Worm (Caenorhabditis elegans) whole organism, young adult: ENCODE measurements around the gene skr-13.
"Not testable (repeated sequence)": the region's sequence is repeated elsewhere in the genome, so short reads cannot be mapped to it uniquely, and the experiment has no call there.

ENCODE experiments used
- F52B5.7 ChIP-seq: sonication (generic microtip); optimal IDR thresholded peaks from 2 replicates; lab custom pipeline; 2016; ENCODE audit warnings: mild to moderate bottlenecking, missing genetic modification characterization, missing compliant biosample characterization
- ceh-58 ChIP-seq: fragments of 200-800 bp; sonication (Bioruptor generic); IDR thresholded peaks from 2 replicates; pipeline ENCODE4 v1.3.6; 2022; ENCODE audit warnings: missing genetic modification characterization, missing compliant biosample characterization
- dox-1 ChIP-seq: fragments of 200-800 bp; sonication (Bioruptor generic); IDR thresholded peaks from 2 replicates; pipeline ENCODE4 v1.3.6; 2022; ENCODE audit warnings: missing genetic modification reagents, missing genetic modification characterization, missing compliant biosample characterization
- him-1 ChIP-seq: sonication (generic microtip); optimal IDR thresholded peaks from 2 replicates; lab custom pipeline; 2016; ENCODE audit warnings: missing genotype, missing genetic modification reagents, missing genetic modification characterization, missing compliant biosample characterization
- lin-35 ChIP-seq, 3 experiments: fragments of 150-350 bp in 2 of 3; sonication (generic microtip) in 1 of 3; optimal IDR thresholded peaks; 2 replicates each; lab custom pipeline; 2014 to 2018; ENCODE audit warnings: missing biosample characterization in 3 of 3, missing genetic modification characterization in 3 of 3, missing genetic modification reagents in 3 of 3
- lin-54 ChIP-seq: fragments of 200-800 bp; sonication (Bioruptor generic); optimal IDR thresholded peaks from 2 replicates; lab custom pipeline; 2018; ENCODE audit warnings: mild to moderate bottlenecking, missing genetic modification characterization, missing compliant biosample characterization
- madf-3 ChIP-seq: fragments of 200-800 bp; sonication (Bioruptor generic); IDR thresholded peaks from 2 replicates; pipeline ENCODE4 v1.3.6; 2022; ENCODE audit warnings: missing genetic modification reagents, missing genetic modification characterization, missing compliant biosample characterization
- pha-4 ChIP-seq: fragments of 150-350 bp; sonication (generic microtip); optimal IDR thresholded peaks from 2 replicates; lab custom pipeline; 2014; ENCODE audit warnings: missing biosample characterization, missing genetic modification reagents, missing genetic modification characterization
- rpc-1 ChIP-seq, 2 experiments: fragments of 150-350 bp in 1 of 2; sonication (generic microtip) in 1 of 2; optimal IDR thresholded peaks; 2 replicates each; lab custom pipeline; 2014 to 2018; ENCODE audit warnings: missing biosample characterization in 1 of 2, missing genetic modification characterization in 1 of 2, missing genetic modification reagents in 1 of 2, missing genotype in 1 of 2
- snpc-4 ChIP-seq, 5 experiments: fragments of 150-350 bp in 1 of 5; sonication (generic microtip) in 4 of 5; optimal IDR thresholded peaks; 2 replicates each; lab custom pipeline; 2014 to 2018; ENCODE audit warnings: missing genetic modification characterization in 5 of 5, missing biosample characterization in 3 of 5, antibody characterized with exemption in 2 of 5, mild to moderate bottlenecking in 2 of 5, missing compliant biosample characterization in 2 of 5, missing genotype in 2 of 5, moderate library complexity in 2 of 5, missing genetic modification reagents in 1 of 5
- sptf-2 ChIP-seq: fragments of 200-800 bp; sonication (Bioruptor generic); optimal IDR thresholded peaks from 2 replicates; lab custom pipeline; 2018; ENCODE audit warnings: mild to moderate bottlenecking, missing genetic modification characterization, missing compliant biosample characterization
- unc-130 ChIP-seq: sonication (generic microtip); optimal IDR thresholded peaks from 2 replicates; lab custom pipeline; 2016; ENCODE audit warnings: missing genetic modification reagents, missing genetic modification characterization, missing compliant biosample characterization
- unc-62 ChIP-seq: fragments of 150-350 bp; optimal IDR thresholded peaks from 2 replicates; lab custom pipeline; 2014; ENCODE audit warnings: missing biosample characterization, missing genetic modification reagents, missing genetic modification characterization

DNA sequence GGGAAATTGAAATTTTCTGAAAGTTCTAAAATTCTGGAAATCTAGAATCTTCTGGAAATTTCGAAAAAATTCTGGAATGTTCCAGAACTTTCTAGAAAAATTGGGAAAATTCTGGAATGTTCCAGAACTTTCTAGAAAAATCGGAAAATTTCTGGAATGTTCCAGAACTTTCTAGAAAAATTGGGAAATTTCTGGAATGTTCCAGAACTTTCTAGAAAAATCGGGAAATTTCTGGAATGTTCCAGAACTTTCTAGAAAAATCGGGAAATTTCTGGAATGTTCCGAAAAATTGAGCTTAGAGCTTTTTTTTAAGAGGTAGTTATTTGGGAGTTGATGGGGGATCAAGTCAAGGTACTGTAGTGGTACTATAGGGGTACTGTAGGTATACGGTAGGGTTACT lies 20.8 kb downstream of the skr-13 start:
- TF ChIP-seq unc-130 (GFP tag; lab: Kevin White, UChicago); pha-4 (tag; lab: Kevin White, UChicago); dox-1 (GFP tag; lab: Robert Waterston, UW); rpc-1 (optimal IDR thresholded peaks at IDR 0.05; lab: Kevin White, UChicago); rpc-1 (tag; optimal IDR thresholded peaks at IDR 0.05; lab: Kevin White, UChicago); him-1 (tag; lab: Kevin White, UChicago); snpc-4 (GFP tag; optimal IDR thresholded peaks at IDR 0.05; lab: Kevin White, UChicago); snpc-4 (tag; optimal IDR thresholded peaks at IDR 0.05; lab: Kevin White, UChicago); unc-62; lin-54 (GFP tag; lab: Kevin White, UChicago); F52B5.7 (tag; lab: Kevin White, UChicago); madf-3 (GFP tag; lab: Robert Waterston, UW); sptf-2; ceh-58 (GFP tag; lab: Robert Waterston, UW); lin-35 (GFP tag; optimal IDR thresholded peaks at IDR 0.05; lab: Kevin White, UChicago): not testable (repeated sequence)
